Worm (Caenorhabditis elegans) whole organism, L1 larva: ENCODE measurements around the gene argn-1.

Source experiments
- ceh-8 ChIP-seq: fragments of 200-800 bp; sonication (Bioruptor generic); optimal IDR thresholded peaks from 2 replicates; lab custom pipeline; 2018; ENCODE audit warnings: mild to moderate bottlenecking, missing genetic modification characterization, moderate library complexity, missing compliant biosample characterization
- ceh-82 ChIP-seq, 3 experiments: fragments of 150-350 bp in 1 of 3; sonication (generic microtip) in 2 of 3; optimal IDR thresholded peaks; 2 replicates each; lab custom pipeline; 2014 to 2017; ENCODE audit warnings: missing biosample characterization in 3 of 3, missing genetic modification characterization in 3 of 3
- fos-1 ChIP-seq: fragments of 150-350 bp; optimal IDR thresholded peaks from 2 replicates; lab custom pipeline; 2014; ENCODE audit warnings: missing biosample characterization, missing genetic modification characterization
- nhr-28 ChIP-seq: fragments of 150-350 bp; optimal IDR thresholded peaks from 2 replicates; lab custom pipeline; 2014; ENCODE audit warnings: missing biosample characterization, missing genetic modification characterization

- TF ChIP-seq ceh-82 (tag; optimal IDR thresholded peaks at IDR 0.05; lab: Kevin White, UChicago) (no peak), fos-1 (tag; lab: Kevin White, UChicago) (no peak), ceh-8 (GFP tag; lab: Kevin White, UChicago) (no peak), nhr-28 (tag; lab: Kevin White, UChicago) (no peak)
These were observed 24.0 kb downstream of the argn-1 start, which contains the start of gene T22B7.7 for ce11 chrX:5653813-5654212.
